Worm (Caenorhabditis elegans) whole organism, midembryonic: ENCODE results near the gene F37B12.3.

ENCODE experiments used
- med-1 ChIP-seq: sonication (generic microtip); optimal IDR thresholded peaks from 2 replicates; lab custom pipeline; 2017; ENCODE audit warnings: missing genetic modification characterization, mild to moderate bottlenecking, missing compliant biosample characterization, antibody characterized with exemption, missing genetic modification reagents; ENCODE audit not compliant: insufficient read depth
- ztf-23 ChIP-seq: fragments of 200-800 bp; sonication (Bioruptor generic); IDR thresholded peaks from 2 replicates; pipeline ENCODE4 v1.3.6; 2022; ENCODE audit warnings: missing genetic modification reagents, missing genetic modification characterization, missing compliant biosample characterization

ce11 chrII:8992780-8993179 lies 48.4 kb downstream of the F37B12.3 start, which contains the start of gene ooc-5:
- no peak for TF ChIP-seq ztf-23 (GFP tag; lab: Robert Waterston, UW)
- TF ChIP-seq med-1 (GFP tag; lab: Kevin White, UChicago) = no peak
